Fruit fly (Drosophila melanogaster): Measurements from ENCODE around the gene CG31612.

The CG31612 gene

dm6 chr2L:21757264-21758066 is 37.8 kb downstream of the CG31612 start, which contains the start of the genes step and CG1416 (continued):
- TF ChIP-seq sage (GFP tag; optimal IDR thresholded peaks at IDR 0.05) (no peak), jim (GFP tag; optimal IDR thresholded peaks at IDR 0.05) (peak; percentile 79), rgr (GFP tag; optimal IDR thresholded peaks at IDR 0.05) (peak; percentile 12), brk (GFP tag; optimal IDR thresholded peaks at IDR 0.05) (no peak), HLH106 (tag; optimal IDR thresholded peaks at IDR 0.05) (peak; percentile 51), Jra (GFP tag; optimal IDR thresholded peaks at IDR 0.05) (no peak)

- TF ChIP-seq dl (GFP tag; optimal IDR thresholded peaks at IDR 0.05; ENCODE audit: insufficient read depth in 1 of 2, partially characterized antibody in 2 of 2) = no peak
- TF ChIP-seq dsf (GFP tag; optimal IDR thresholded peaks at IDR 0.05; ENCODE audit: borderline replicate concordance) = no peak
- no peak for TF ChIP-seq Vsx2 (GFP tag; optimal IDR thresholded peaks at IDR 0.05; ENCODE audit: partially characterized antibody)
- no peak for TF ChIP-seq CG32264 (GFP tag; optimal IDR thresholded peaks at IDR 0.05)
- TF ChIP-seq Hr83 (GFP tag; optimal IDR thresholded peaks at IDR 0.05; ENCODE audit: poor library complexity, severe bottlenecking) = no peak
- TF ChIP-seq foxo (GFP tag; optimal IDR thresholded peaks at IDR 0.05) = no peak
Measured at dm6 chr2L:21756696-21757095, 38.6 kb downstream of the CG31612 start.

dm6 chr2L:21755310-21755709 is 39.9 kb downstream of the CG31612 start:
- no peak for TF ChIP-seq dsf (GFP tag; optimal IDR thresholded peaks at IDR 0.05; ENCODE audit: borderline replicate concordance)
- TF ChIP-seq dmrt93B (GFP tag; optimal IDR thresholded peaks at IDR 0.05) = no peak
- no peak for TF ChIP-seq woc (GFP tag; optimal IDR thresholded peaks at IDR 0.05)
- no peak for TF ChIP-seq Hnf4 (GFP tag; optimal IDR thresholded peaks at IDR 0.05)
- TF ChIP-seq foxo (GFP tag; optimal IDR thresholded peaks at IDR 0.05) = no peak
- no peak for TF ChIP-seq dl (GFP tag; optimal IDR thresholded peaks at IDR 0.05; ENCODE audit: insufficient read depth in 1 of 2, partially characterized antibody in 2 of 2)
- TF ChIP-seq pan (optimal IDR thresholded peaks at IDR 0.05) = no peak
- TF ChIP-seq lola (GFP tag; optimal IDR thresholded peaks at IDR 0.05) = no peak
- no peak for TF ChIP-seq CG32264 (GFP tag; optimal IDR thresholded peaks at IDR 0.05)
- TF ChIP-seq Vsx2 (GFP tag; optimal IDR thresholded peaks at IDR 0.05; ENCODE audit: partially characterized antibody) = no peak
- no peak for TF ChIP-seq OdsH (GFP tag; optimal IDR thresholded peaks at IDR 0.05)

- TF ChIP-seq OdsH (GFP tag; optimal IDR thresholded peaks at IDR 0.05) (peak; percentile 27), Jra (GFP tag; optimal IDR thresholded peaks at IDR 0.05) (no peak), h (GFP tag; optimal IDR thresholded peaks at IDR 0.05) (peak; percentile 20), Myc (optimal IDR thresholded peaks at IDR 0.05) (no peak), rgr (GFP tag; optimal IDR thresholded peaks at IDR 0.05) (peak; percentile 16), Mio (GFP tag; optimal IDR thresholded peaks at IDR 0.05) (no peak), sage (GFP tag; optimal IDR thresholded peaks at IDR 0.05) (no peak), fru (GFP tag; optimal IDR thresholded peaks at IDR 0.05) (peak; percentile 13), Hr83 (GFP tag; optimal IDR thresholded peaks at IDR 0.05; ENCODE audit: poor library complexity, severe bottlenecking) (no peak), lola (GFP tag; optimal IDR thresholded peaks at IDR 0.05) (no peak), Dfd (GFP tag; optimal IDR thresholded peaks at IDR 0.05) (no peak), foxo (GFP tag; optimal IDR thresholded peaks at IDR 0.05) (peak in 1 of 2 experiments; percentile 12), usp (GFP tag; optimal IDR thresholded peaks at IDR 0.05) (no peak), Rel (GFP tag; optimal IDR thresholded peaks at IDR 0.05) (no peak), Rel (tag; optimal IDR thresholded peaks at IDR 0.05) (peak; percentile 68), dl (GFP tag; optimal IDR thresholded peaks at IDR 0.05; ENCODE audit: insufficient read depth in 1 of 2, partially characterized antibody in 2 of 2) (no peak), Hr78 (GFP tag; optimal IDR thresholded peaks at IDR 0.05) (no peak), CG9705 (GFP tag; optimal IDR thresholded peaks at IDR 0.05) (no peak), ey (GFP tag; optimal IDR thresholded peaks at IDR 0.05) (peak; percentile 40)
Measured at dm6 chr2L:21754011-21754410, 41.2 kb downstream of the CG31612 start.

- no peak for TF ChIP-seq CG32264 (GFP tag; optimal IDR thresholded peaks at IDR 0.05)
- TF ChIP-seq OdsH (GFP tag; optimal IDR thresholded peaks at IDR 0.05) = no peak
- TF ChIP-seq CrebA (GFP tag; optimal IDR thresholded peaks at IDR 0.05; ENCODE audit: borderline replicate concordance) = peak; percentile 70
- TF ChIP-seq h (GFP tag; optimal IDR thresholded peaks at IDR 0.05) = peak; percentile 3
- no peak for TF ChIP-seq tai (GFP tag; optimal IDR thresholded peaks at IDR 0.05)
- no peak for TF ChIP-seq fru (GFP tag; optimal IDR thresholded peaks at IDR 0.05)
- TF ChIP-seq N (GFP tag; optimal IDR thresholded peaks at IDR 0.05) = no peak
- no peak for TF ChIP-seq br (GFP tag; optimal IDR thresholded peaks at IDR 0.05)
- peak; percentile 64 for TF ChIP-seq Dif (GFP tag; optimal IDR thresholded peaks at IDR 0.05; ENCODE audit: partially characterized antibody)
- no peak for TF ChIP-seq Mio (GFP tag; optimal IDR thresholded peaks at IDR 0.05)
- no peak for TF ChIP-seq rgr (GFP tag; optimal IDR thresholded peaks at IDR 0.05)
- TF ChIP-seq sage (GFP tag; optimal IDR thresholded peaks at IDR 0.05) = peak; percentile 60
- no peak for TF ChIP-seq jim (GFP tag; optimal IDR thresholded peaks at IDR 0.05)
- no peak for TF ChIP-seq lola (GFP tag; optimal IDR thresholded peaks at IDR 0.05)
- TF ChIP-seq dmrt93B (GFP tag; optimal IDR thresholded peaks at IDR 0.05) = no peak
- peak in 1 of 2 experiments; percentile 38 for TF ChIP-seq dl (GFP tag; optimal IDR thresholded peaks at IDR 0.05; ENCODE audit: insufficient read depth in 1 of 2, partially characterized antibody in 2 of 2)
- peak in 1 of 2 experiments; percentile 28 for TF ChIP-seq foxo (GFP tag; optimal IDR thresholded peaks at IDR 0.05)
- no peak for TF ChIP-seq CG9705 (GFP tag; optimal IDR thresholded peaks at IDR 0.05)
- peak; percentile 82 for TF ChIP-seq psq (GFP tag; optimal IDR thresholded peaks at IDR 0.05)
- TF ChIP-seq ey (GFP tag; optimal IDR thresholded peaks at IDR 0.05) = no peak
- no peak for TF ChIP-seq dsf (GFP tag; optimal IDR thresholded peaks at IDR 0.05; ENCODE audit: borderline replicate concordance)
- TF ChIP-seq woc (GFP tag; optimal IDR thresholded peaks at IDR 0.05) = peak; percentile 26
- TF ChIP-seq Sp1 (GFP tag; optimal IDR thresholded peaks at IDR 0.05) = no peak
- peak; percentile 51 for TF ChIP-seq brk (GFP tag; optimal IDR thresholded peaks at IDR 0.05)
- peak; percentile 30 for TF ChIP-seq Vsx2 (GFP tag; optimal IDR thresholded peaks at IDR 0.05; ENCODE audit: partially characterized antibody)
- TF ChIP-seq Hr83 (GFP tag; optimal IDR thresholded peaks at IDR 0.05; ENCODE audit: poor library complexity, severe bottlenecking) = no peak
Measured at dm6 chr2L:21753448-21753908, 41.8 kb downstream of the CG31612 start.
